Fruit fly (Drosophila melanogaster) whole organism, prepupa: Measurements from ENCODE around the gene Prosbeta2.

Experiments used
- CG10631 ChIP-seq: fragments of 200-800 bp; sonication (Bioruptor generic); optimal IDR thresholded peaks from 2 replicates; lab custom pipeline; 2016; ENCODE audit warnings: missing biosample characterization, missing genetic modification characterization
- CG10669 ChIP-seq: fragments of 200-800 bp; sonication (Bioruptor generic); optimal IDR thresholded peaks from 3 replicates; lab custom pipeline; 2018; ENCODE audit warnings: missing biosample characterization, mild to moderate bottlenecking, missing genetic modification characterization, moderate library complexity
- CG11294 ChIP-seq: fragments of 200-800 bp; sonication (Bioruptor generic); IDR thresholded peaks from 2 replicates; pipeline ENCODE4 v1.3.6; 2022; ENCODE audit warnings: missing biosample characterization, missing genetic modification characterization
- CG11762 ChIP-seq: fragments of 200-800 bp; sonication (Bioruptor generic); optimal IDR thresholded peaks from 3 replicates; lab custom pipeline; 2016; ENCODE audit warnings: missing biosample characterization, missing genetic modification characterization; ENCODE audit not compliant: insufficient read depth
- CG15336 ChIP-seq: fragments of 200-800 bp; sonication (Bioruptor generic); IDR thresholded peaks from 2 replicates; pipeline ENCODE4 v1.3.6; 2022; ENCODE audit warnings: missing biosample characterization, missing genetic modification characterization
- CG1621 ChIP-seq: fragments of 200-800 bp; sonication (Bioruptor generic); optimal IDR thresholded peaks from 3 replicates; lab custom pipeline; 2018; ENCODE audit warnings: missing biosample characterization, mild to moderate bottlenecking, missing genetic modification characterization
- CG3032 ChIP-seq: fragments of 200-800 bp; optimal IDR thresholded peaks from 2 replicates; lab custom pipeline; 2019; ENCODE audit warnings: missing biosample characterization, mild to moderate bottlenecking, missing genetic modification characterization, moderate library complexity
- CG32006 ChIP-seq: fragments of 200-800 bp; sonication (Bioruptor generic); optimal IDR thresholded peaks from 3 replicates; lab custom pipeline; 2017; ENCODE audit warnings: missing biosample characterization, mild to moderate bottlenecking, missing genetic modification characterization
- CG34406 ChIP-seq: fragments of 200-800 bp; sonication (Bioruptor generic); optimal IDR thresholded peaks from 3 replicates; lab custom pipeline; 2016; ENCODE audit warnings: missing biosample characterization, missing genetic modification characterization
- CG3919 ChIP-seq: fragments of 200-800 bp; sonication (Bioruptor generic); optimal IDR thresholded peaks from 3 replicates; lab custom pipeline; 2016; ENCODE audit warnings: missing biosample characterization, missing genetic modification characterization
- CG4318 ChIP-seq: fragments of 200-800 bp; sonication (Bioruptor generic); optimal IDR thresholded peaks from 3 replicates; lab custom pipeline; 2017; ENCODE audit warnings: missing biosample characterization, mild to moderate bottlenecking, missing genetic modification characterization
- CG6276 ChIP-seq: fragments of 200-800 bp; sonication (Bioruptor generic); optimal IDR thresholded peaks from 2 replicates; lab custom pipeline; 2017; ENCODE audit warnings: missing biosample characterization, mild to moderate bottlenecking, missing genetic modification characterization
- CG6792 ChIP-seq: fragments of 200-800 bp; sonication (Bioruptor generic); optimal IDR thresholded peaks from 3 replicates; lab custom pipeline; 2016; ENCODE audit warnings: missing biosample characterization, missing genetic modification characterization
- CG6808 ChIP-seq: fragments of 200-800 bp; sonication (Bioruptor generic); optimal IDR thresholded peaks from 3 replicates; lab custom pipeline; 2017; ENCODE audit warnings: missing biosample characterization, missing genetic modification characterization, mild to moderate bottlenecking, moderate library complexity, missing genetic modification reagents
- CG7368 ChIP-seq: fragments of 200-800 bp; sonication (Bioruptor generic); optimal IDR thresholded peaks from 3 replicates; lab custom pipeline; 2016; ENCODE audit warnings: missing biosample characterization, missing genetic modification characterization
- CG8119 ChIP-seq: fragments of 200-800 bp; sonication (Bioruptor generic); IDR thresholded peaks from 3 replicates; pipeline ENCODE4 v1.3.6; 2022; ENCODE audit warnings: missing biosample characterization, missing genetic modification characterization
- CG8319 ChIP-seq: fragments of 200-800 bp; sonication (Bioruptor generic); optimal IDR thresholded peaks from 3 replicates; lab custom pipeline; 2016; ENCODE audit warnings: missing biosample characterization, missing genetic modification characterization
- Eip75B ChIP-seq: fragments of 200-800 bp; sonication (Bioruptor generic); optimal IDR thresholded peaks from 3 replicates; lab custom pipeline; 2016; ENCODE audit warnings: missing biosample characterization, missing genetic modification characterization
- Eip78C ChIP-seq: fragments of 200-800 bp; sonication (Bioruptor generic); peaks from one replicate; lab custom pipeline; 2016; ENCODE audit warnings: missing biosample characterization, missing genetic modification characterization
- Eip93F ChIP-seq: fragments of 200-800 bp; sonication (Bioruptor generic); optimal IDR thresholded peaks from 2 replicates; lab custom pipeline; 2016; ENCODE audit warnings: missing biosample characterization, mild to moderate bottlenecking, missing genetic modification characterization
- Ets21C ChIP-seq: fragments of 200-800 bp; sonication (Bioruptor generic); optimal IDR thresholded peaks from 3 replicates; lab custom pipeline; 2016; ENCODE audit warnings: missing biosample characterization, missing genetic modification characterization
- Ets96B ChIP-seq: fragments of 200-800 bp; optimal IDR thresholded peaks from 2 replicates; lab custom pipeline; 2019; ENCODE audit warnings: missing biosample characterization, mild to moderate bottlenecking, missing genetic modification characterization, moderate library complexity
- Gug ChIP-seq: fragments of 200-800 bp; sonication (Bioruptor generic); IDR thresholded peaks from 2 replicates; pipeline ENCODE4 v1.3.6; 2022; ENCODE audit warnings: missing biosample characterization, missing genetic modification characterization
- Hr38 ChIP-seq: sonication (Bioruptor generic); optimal IDR thresholded peaks from 2 replicates; lab custom pipeline; 2016; ENCODE audit warnings: missing biosample characterization, missing genetic modification characterization
- Hr39 ChIP-seq: fragments of 200-800 bp; sonication (Bioruptor generic); optimal IDR thresholded peaks from 2 replicates; lab custom pipeline; 2016; ENCODE audit warnings: missing biosample characterization, missing genetic modification characterization
- Hr4 ChIP-seq: fragments of 200-800 bp; sonication (Bioruptor generic); optimal IDR thresholded peaks from 3 replicates; lab custom pipeline; 2016; ENCODE audit warnings: missing biosample characterization, missing genetic modification characterization
- Met ChIP-seq: fragments of 200-800 bp; sonication (Bioruptor generic); optimal IDR thresholded peaks from 3 replicates; lab custom pipeline; 2016; ENCODE audit warnings: missing biosample characterization, missing genetic modification characterization
- OdsH ChIP-seq: fragments of 200-800 bp; sonication (Bioruptor generic); optimal IDR thresholded peaks from 3 replicates; lab custom pipeline; 2016; ENCODE audit warnings: missing biosample characterization, missing genetic modification characterization
- Smox ChIP-seq: fragments of 200-800 bp; sonication (Bioruptor generic); optimal IDR thresholded peaks from 3 replicates; lab custom pipeline; 2016; ENCODE audit warnings: missing biosample characterization, missing genetic modification characterization
- Sox102F ChIP-seq: fragments of 200-800 bp; sonication (Bioruptor generic); optimal IDR thresholded peaks from 2 replicates; lab custom pipeline; 2016; ENCODE audit warnings: missing biosample characterization, mild to moderate bottlenecking, missing genetic modification characterization
- Sox15 ChIP-seq: fragments of 200-800 bp; sonication (Bioruptor generic); optimal IDR thresholded peaks from 3 replicates; lab custom pipeline; 2016; ENCODE audit warnings: missing biosample characterization, missing genetic modification characterization
- achi ChIP-seq: fragments of 200-800 bp; sonication (Bioruptor generic); optimal IDR thresholded peaks from 3 replicates; lab custom pipeline; 2016; ENCODE audit warnings: missing biosample characterization, missing genetic modification characterization
- acj6 ChIP-seq: fragments of 200-800 bp; sonication (Bioruptor generic); optimal IDR thresholded peaks from 3 replicates; lab custom pipeline; 2016; ENCODE audit warnings: missing biosample characterization, missing genetic modification characterization
- cyc ChIP-seq: fragments of 200-800 bp; sonication (Bioruptor generic); optimal IDR thresholded peaks from 3 replicates; lab custom pipeline; 2016; ENCODE audit warnings: missing biosample characterization, missing genetic modification characterization
- dsx ChIP-seq: fragments of 200-800 bp; optimal IDR thresholded peaks from 3 replicates; lab custom pipeline; 2019; ENCODE audit warnings: missing biosample characterization, mild to moderate bottlenecking, missing genetic modification characterization, moderate library complexity; ENCODE audit not compliant: poor library complexity, severe bottlenecking
- eg ChIP-seq: fragments of 200-800 bp; sonication (Bioruptor generic); IDR thresholded peaks from 3 replicates; pipeline ENCODE4 v1.3.6; 2022; ENCODE audit warnings: missing biosample characterization, missing genetic modification characterization
- esn ChIP-seq: fragments of 200-800 bp; sonication (Bioruptor generic); optimal IDR thresholded peaks from 2 replicates; lab custom pipeline; 2016; ENCODE audit warnings: missing biosample characterization, mild to moderate bottlenecking, missing genetic modification characterization, moderate library complexity
- fd59A ChIP-seq: fragments of 200-800 bp; sonication (Bioruptor generic); optimal IDR thresholded peaks from 2 replicates; lab custom pipeline; 2017; ENCODE audit warnings: missing biosample characterization, mild to moderate bottlenecking, missing genetic modification characterization, missing genetic modification reagents
- fd85E ChIP-seq: fragments of 200-800 bp; sonication (Bioruptor generic); optimal IDR thresholded peaks from 3 replicates; lab custom pipeline; 2016; ENCODE audit warnings: missing biosample characterization, missing genetic modification characterization
- fkh ChIP-seq: fragments of 200-800 bp; sonication (Bioruptor generic); optimal IDR thresholded peaks from 3 replicates; lab custom pipeline; 2017; ENCODE audit warnings: missing biosample characterization, mild to moderate bottlenecking, missing genetic modification characterization, moderate library complexity
- lz ChIP-seq: fragments of 200-800 bp; sonication (Bioruptor generic); optimal IDR thresholded peaks from 3 replicates; lab custom pipeline; 2016; ENCODE audit warnings: missing biosample characterization, missing genetic modification characterization
- net ChIP-seq: fragments of 200-800 bp; sonication (Bioruptor generic); optimal IDR thresholded peaks from 3 replicates; lab custom pipeline; 2016; ENCODE audit warnings: missing biosample characterization, missing genetic modification characterization
- pdm3 ChIP-seq: fragments of 200-800 bp; sonication (Bioruptor generic); optimal IDR thresholded peaks from 3 replicates; lab custom pipeline; 2016; ENCODE audit warnings: missing biosample characterization, missing genetic modification characterization
- salr ChIP-seq, 2 experiments: fragments of 200-800 bp; sonication (Bioruptor generic); optimal IDR thresholded peaks; 3 replicates each; lab custom pipeline; 2016 to 2018; ENCODE audit warnings: missing biosample characterization in 2 of 2, missing genetic modification characterization in 2 of 2, mild to moderate bottlenecking in 1 of 2
- ss ChIP-seq, 2 experiments: fragments of 200-800 bp; sonication (Bioruptor generic); optimal IDR thresholded peaks; 2 replicates in 1 of 2; 3 replicates in 1 of 2; lab custom pipeline; 2017 to 2018; ENCODE audit warnings: mild to moderate bottlenecking in 2 of 2, missing biosample characterization in 2 of 2, missing genetic modification characterization in 2 of 2, moderate library complexity in 1 of 2
- svp ChIP-seq: fragments of 200-800 bp; sonication (Bioruptor generic); peaks from one replicate; lab custom pipeline; 2016; ENCODE audit warnings: missing biosample characterization, missing genetic modification characterization
- topi ChIP-seq: fragments of 200-800 bp; sonication (Bioruptor generic); optimal IDR thresholded peaks from 3 replicates; lab custom pipeline; 2016; ENCODE audit warnings: missing biosample characterization, missing genetic modification characterization

The Prosbeta2 gene

DNA sequence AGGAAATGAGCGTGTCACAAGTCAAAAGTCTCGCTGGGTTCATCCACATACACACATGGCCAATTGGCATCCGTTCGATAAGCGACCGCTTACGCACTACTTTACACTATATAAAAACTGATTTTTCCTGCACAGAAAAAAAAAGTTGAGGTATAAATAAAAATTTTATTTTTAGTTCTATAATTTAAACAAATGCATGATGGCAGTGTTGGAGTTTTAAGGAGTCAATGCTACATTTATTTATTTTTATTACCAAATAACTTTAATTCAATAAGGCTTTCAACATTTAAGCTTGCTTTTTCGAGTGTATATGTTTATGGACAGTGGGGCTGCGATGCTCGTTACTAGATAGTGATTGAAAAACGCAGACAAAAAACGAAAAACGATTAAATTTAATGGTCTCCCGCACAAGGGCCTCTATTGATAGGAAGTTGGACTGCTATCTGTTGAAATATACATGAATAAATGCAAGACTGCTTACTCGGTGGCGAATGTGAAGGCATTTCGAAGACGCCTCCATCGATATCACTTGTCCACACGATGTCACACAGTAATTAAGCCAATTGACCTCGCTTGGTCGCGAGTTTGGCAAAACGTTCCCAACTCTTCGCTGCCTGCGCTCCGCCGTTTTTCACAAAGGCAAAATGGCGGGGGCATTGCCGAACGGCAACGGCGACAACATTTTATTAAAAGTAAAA is 12.0 kb downstream of the Prosbeta2 start (continued):
- TF ChIP-seq Eip93F (GFP tag; lab: Kevin White, UChicago) = no peak
- TF ChIP-seq Eip78C (GFP tag; lab: Kevin White, UChicago) = peak; percentile 94
- peak; percentile 38 for TF ChIP-seq CG4318
- TF ChIP-seq CG8319 = peak; percentile 41
- peak; percentile 82 for TF ChIP-seq CG3032
- peak; percentile 54 for TF ChIP-seq CG11762 (GFP tag; lab: Kevin White, UChicago)
- no peak for TF ChIP-seq fd85E (GFP tag; lab: Kevin White, UChicago)
- peak; percentile 54 for TF ChIP-seq fd59A (GFP tag; lab: Kevin White, UChicago)
- TF ChIP-seq dsx (GFP tag; lab: Kevin White, UChicago) = peak; percentile 83
- no peak for TF ChIP-seq Hr38 (GFP tag; lab: Kevin White, UChicago)
- peak; percentile 34 for TF ChIP-seq Hr39 (GFP tag; lab: Kevin White, UChicago)
- peak; percentile 25 for TF ChIP-seq Ets21C (GFP tag; lab: Kevin White, UChicago)
- TF ChIP-seq Ets96B = peak; percentile 88
- peak; percentile 44 to 72 for TF ChIP-seq salr (GFP tag; optimal IDR thresholded peaks at IDR 0.05; lab: Kevin White, UChicago)
- TF ChIP-seq Gug = peak; percentile 81
- peak; percentile 82 for TF ChIP-seq OdsH (GFP tag; lab: Kevin White, UChicago)
- TF ChIP-seq CG7368 = peak; percentile 51
- peak; percentile 66 for TF ChIP-seq CG3919
- peak; percentile 80 for TF ChIP-seq Eip75B (GFP tag; lab: Kevin White, UChicago)
- peak; percentile 44; the same call in 1 of the 2 replicates for TF ChIP-seq CG11294

- TF ChIP-seq Eip75B (GFP tag; lab: Kevin White, UChicago) = peak; percentile 13
- peak; percentile 41 for TF ChIP-seq Hr4
- peak; percentile 52; the same call in 2 of the 3 replicates for TF ChIP-seq CG8119 (GFP tag; lab: Robert Waterston, UW)
- peak; percentile 30 for TF ChIP-seq CG11762 (GFP tag; lab: Kevin White, UChicago)
- TF ChIP-seq Smox (GFP tag; lab: Kevin White, UChicago) = no peak
- TF ChIP-seq CG1621 (tag; lab: Kevin White, UChicago) = peak; percentile 47
- peak; percentile 75 for TF ChIP-seq Eip78C (GFP tag; lab: Kevin White, UChicago)
- TF ChIP-seq CG6792 = no peak
- TF ChIP-seq Met (GFP tag; lab: Kevin White, UChicago) = peak; percentile 3
- peak; percentile 61 for TF ChIP-seq CG10669 (GFP tag; lab: Kevin White, UChicago)
- peak; percentile 2 for TF ChIP-seq cyc (GFP tag; lab: Kevin White, UChicago)
- peak; percentile 64 for TF ChIP-seq CG3032
- peak; percentile 12 for TF ChIP-seq OdsH (GFP tag; lab: Kevin White, UChicago)
- peak; percentile 35 for TF ChIP-seq CG10631
- TF ChIP-seq CG32006 (GFP tag; lab: Kevin White, UChicago) = peak; percentile 60
- peak; percentile 67 for TF ChIP-seq Ets96B
- peak; percentile 15 for TF ChIP-seq CG4318
- 0 out of 3 replicates have a peak, but pooled peaks have one; percentile 28 for TF ChIP-seq eg (GFP tag; lab: Robert Waterston, UW)
- TF ChIP-seq Sox15 (GFP tag; lab: Kevin White, UChicago) = no peak
- TF ChIP-seq CG6276 (GFP tag; lab: Kevin White, UChicago) = peak; percentile 51
- TF ChIP-seq CG11294 = no peak
- peak; percentile 39 for TF ChIP-seq pdm3 (GFP tag; lab: Kevin White, UChicago)
- TF ChIP-seq acj6 (GFP tag; lab: Kevin White, UChicago) = peak; percentile 39
- peak; percentile 51 for TF ChIP-seq svp (GFP tag; lab: Kevin White, UChicago)
- TF ChIP-seq dsx (GFP tag; lab: Kevin White, UChicago) = peak; percentile 50
- TF ChIP-seq lz (GFP tag; lab: Kevin White, UChicago) = peak; percentile 15
- peak; percentile 3 for TF ChIP-seq topi
- TF ChIP-seq Eip93F (GFP tag; lab: Kevin White, UChicago) = no peak
- no peak for TF ChIP-seq net
- peak; percentile 23 to 62 for TF ChIP-seq ss (GFP tag; optimal IDR thresholded peaks at IDR 0.05; lab: Kevin White, UChicago)
- peak; percentile 42 for TF ChIP-seq achi (GFP tag; lab: Kevin White, UChicago)
- TF ChIP-seq CG34406 (GFP tag; lab: Kevin White, UChicago) = peak; percentile 8
- peak; percentile 26; the same call in 1 of the 2 replicates for TF ChIP-seq CG15336
- TF ChIP-seq Sox102F (GFP tag; lab: Kevin White, UChicago) = no peak
- TF ChIP-seq Hr39 (GFP tag; lab: Kevin White, UChicago) = peak; percentile 12
- no peak for TF ChIP-seq fkh (GFP tag; lab: Kevin White, UChicago)
- no peak for TF ChIP-seq esn (GFP tag; lab: Kevin White, UChicago)
- peak in 1 of 2 experiments; percentile 31 for TF ChIP-seq salr (GFP tag; optimal IDR thresholded peaks at IDR 0.05; lab: Kevin White, UChicago)
- TF ChIP-seq CG7368 = peak; percentile 6
- peak; percentile 62 for TF ChIP-seq CG6808 (GFP tag; lab: Kevin White, UChicago)
Measured at dm6 chr3L:15013296-15013695, 13.5 kb downstream of the Prosbeta2 start.
